Worm (Caenorhabditis elegans) whole organism, mixed stage, embryonic: ENCODE measurements around the gene C12D8.21.

Source experiments
- drap-1 ChIP-seq: fragments of 200-800 bp; sonication (Bioruptor generic); optimal IDR thresholded peaks from 3 replicates; lab custom pipeline; 2018; ENCODE audit warnings: mild to moderate bottlenecking, missing genetic modification characterization, missing compliant biosample characterization
- elt-1 ChIP-seq: sonication (generic microtip); optimal IDR thresholded peaks from 2 replicates; lab custom pipeline; 2017; ENCODE audit warnings: missing genetic modification characterization, mild to moderate bottlenecking, missing compliant biosample characterization, antibody characterized with exemption, moderate library complexity, borderline replicate concordance; ENCODE audit not compliant: insufficient read depth
- elt-3 ChIP-seq: fragments of 150-350 bp; optimal IDR thresholded peaks from 2 replicates; lab custom pipeline; 2014; ENCODE audit warnings: missing biosample characterization, missing genetic modification characterization
- lin-13 ChIP-seq: fragments of 150-350 bp; optimal IDR thresholded peaks from 2 replicates; lab custom pipeline; 2014; ENCODE audit warnings: missing biosample characterization, missing genetic modification characterization
- mep-1 ChIP-seq: fragments of 150-350 bp; optimal IDR thresholded peaks from 2 replicates; lab custom pipeline; 2017; ENCODE audit warnings: missing biosample characterization, missing genetic modification reagents, missing genetic modification characterization, inconsistent platforms
- nhr-28 ChIP-seq: fragments of 150-350 bp; optimal IDR thresholded peaks from 2 replicates; lab custom pipeline; 2014; ENCODE audit warnings: missing biosample characterization, missing genetic modification characterization
- nhr-76 ChIP-seq: sonication (generic microtip); optimal IDR thresholded peaks from 2 replicates; lab custom pipeline; 2017; ENCODE audit warnings: missing biosample characterization, missing genetic modification characterization
- snpc-4 ChIP-seq: fragments of 150-350 bp; optimal IDR thresholded peaks from 2 replicates; lab custom pipeline; 2014; ENCODE audit warnings: missing biosample characterization, missing genetic modification characterization
- ztf-11 ChIP-seq: fragments of 150-350 bp; optimal IDR thresholded peaks from 2 replicates; lab custom pipeline; 2014; ENCODE audit warnings: missing biosample characterization, missing genetic modification characterization

DNA sequence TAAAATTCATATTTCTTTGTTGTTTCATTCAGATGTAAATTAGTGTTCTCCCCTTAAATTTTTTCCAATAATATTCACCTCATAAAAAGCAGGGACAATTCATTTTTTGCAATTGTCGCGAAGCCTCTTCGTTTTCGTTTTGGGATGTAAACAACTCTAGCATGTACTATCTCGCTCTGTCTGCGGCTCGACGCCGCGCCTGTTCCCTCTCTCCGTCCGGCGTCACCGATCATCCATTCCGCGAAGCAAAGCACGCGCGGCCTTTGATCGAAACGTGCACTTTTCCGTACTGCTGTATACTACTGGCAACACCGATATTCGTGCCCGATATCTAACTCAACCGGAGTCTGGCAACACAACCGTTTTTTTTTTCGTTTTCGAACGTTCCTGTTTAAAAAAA is 6.0 kb upstream of the C12D8.21 start:
- no peak for TF ChIP-seq elt-3
- no peak for TF ChIP-seq drap-1
- no peak for TF ChIP-seq nhr-28
- no peak for TF ChIP-seq ztf-11 (tag; lab: Kevin White, UChicago)
- no peak for TF ChIP-seq snpc-4 (tag; lab: Kevin White, UChicago)
- TF ChIP-seq mep-1 (tag; lab: Kevin White, UChicago): no peak
- no peak for TF ChIP-seq elt-1 (tag; lab: Kevin White, UChicago)
- TF ChIP-seq lin-13 (tag; lab: Kevin White, UChicago): no peak
- TF ChIP-seq nhr-76 (tag; lab: Kevin White, UChicago): no peak
